Fruit fly (Drosophila melanogaster): ENCODE measurements around the gene Act5C.

Act5C gene

DNA sequence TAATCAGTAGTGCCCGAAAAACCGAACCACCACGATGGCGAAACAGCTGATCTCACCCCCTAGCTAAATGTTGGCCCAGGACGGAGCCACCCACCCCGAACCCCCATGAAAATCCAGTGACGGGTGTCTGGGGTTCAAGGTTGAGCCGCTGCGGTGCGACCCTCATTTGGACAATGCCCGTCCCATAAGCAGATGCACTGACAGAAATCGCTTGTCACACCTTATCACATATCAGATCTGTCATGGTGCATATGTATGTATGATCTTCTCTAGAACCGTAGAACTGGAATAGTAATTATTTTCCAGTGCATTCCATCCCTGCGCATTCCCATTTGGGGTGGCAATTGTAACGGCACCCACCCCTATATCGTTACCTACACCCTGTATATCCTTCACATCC lies 11.7 kb upstream of the Act5C start (continued):
- TF ChIP-seq lola (GFP tag; optimal IDR thresholded peaks at IDR 0.05): no peak
- peak; percentile 41 for TF ChIP-seq dmrt11E (tag; optimal IDR thresholded peaks at IDR 0.05)
- peak; percentile 41 for TF ChIP-seq CG4424 (GFP tag; optimal IDR thresholded peaks at IDR 0.05)
- TF ChIP-seq wek (GFP tag; optimal IDR thresholded peaks at IDR 0.05): no peak
- no peak for TF ChIP-seq Myb (GFP tag; optimal IDR thresholded peaks at IDR 0.05)
- no peak for TF ChIP-seq tll (GFP tag; optimal IDR thresholded peaks at IDR 0.05)
- TF ChIP-seq Optix (GFP tag; IDR thresholded peaks at IDR 0.05): peak; percentile 16; the same call in 1 of the 3 replicates
- TF ChIP-seq Lim3 (GFP tag; IDR thresholded peaks at IDR 0.05): no peak
- no peak for TF ChIP-seq C15 (GFP tag; IDR thresholded peaks at IDR 0.05)
- peak; percentile 17 for TF ChIP-seq phol (tag; optimal IDR thresholded peaks at IDR 0.05)
- TF ChIP-seq CG4730 (GFP tag; IDR thresholded peaks at IDR 0.05): 0 out of 2 replicates have a peak, but pooled peaks have one; percentile 21
- TF ChIP-seq CG3726 (GFP tag; IDR thresholded peaks at IDR 0.05): no peak
- no peak for TF ChIP-seq CG8944 (GFP tag; optimal IDR thresholded peaks at IDR 0.05)
- TF ChIP-seq Doc2 (GFP tag; IDR thresholded peaks at IDR 0.05): no peak
- TF ChIP-seq fu2 (GFP tag; optimal IDR thresholded peaks at IDR 0.05): no peak
- TF ChIP-seq chm (GFP tag; IDR thresholded peaks at IDR 0.05): peak; percentile 61; the same call in 1 of the 2 replicates
- TF ChIP-seq zf30C (GFP tag; optimal IDR thresholded peaks at IDR 0.05): peak; percentile 93
- no peak for TF ChIP-seq H2.0 (GFP tag; IDR thresholded peaks at IDR 0.05)
- no peak for TF ChIP-seq CG30020 (tag; optimal IDR thresholded peaks at IDR 0.05)
- TF ChIP-seq chif (GFP tag; optimal IDR thresholded peaks at IDR 0.05): peak in 1 of 2 experiments; percentile 13
- TF ChIP-seq caup (GFP tag; optimal IDR thresholded peaks at IDR 0.05; ENCODE audit: severe bottlenecking): no peak
- TF ChIP-seq Xbp1 (GFP tag; optimal IDR thresholded peaks at IDR 0.05): peak; percentile 20
- TF ChIP-seq tin (GFP tag; optimal IDR thresholded peaks at IDR 0.05): peak; percentile 43
- no peak for TF ChIP-seq CG16779 (GFP tag; IDR thresholded peaks at IDR 0.05)
- TF ChIP-seq HmgZ (tag; optimal IDR thresholded peaks at IDR 0.05): no peak
- TF ChIP-seq zfh2 (GFP tag; optimal IDR thresholded peaks at IDR 0.05): no peak
- TF ChIP-seq CG6654 (GFP tag; optimal IDR thresholded peaks at IDR 0.05): no peak
- no peak for TF ChIP-seq Abd-B (GFP tag; optimal IDR thresholded peaks at IDR 0.05)
- no peak for TF ChIP-seq ranshi (GFP tag; IDR thresholded peaks at IDR 0.05)
- peak; percentile 70; the same call in 1 of the 3 replicates for TF ChIP-seq ci (GFP tag; IDR thresholded peaks at IDR 0.05)
- TF ChIP-seq hb (GFP tag; IDR thresholded peaks at IDR 0.05; ENCODE audit: partially characterized antibody): no peak
- no peak for TF ChIP-seq CG8765 (GFP tag; IDR thresholded peaks at IDR 0.05)
- no peak for TF ChIP-seq CG10654 (GFP tag; optimal IDR thresholded peaks at IDR 0.05)
- no peak for TF ChIP-seq CG12942 (GFP tag; optimal IDR thresholded peaks at IDR 0.05)
- no peak for TF ChIP-seq Dip3 (GFP tag; optimal IDR thresholded peaks at IDR 0.05)
- no peak for TF ChIP-seq CG2202 (tag; optimal IDR thresholded peaks at IDR 0.05)
- no peak for TF ChIP-seq Fer2 (tag; optimal IDR thresholded peaks at IDR 0.05)
- no peak for TF ChIP-seq Deaf1 (tag; optimal IDR thresholded peaks at IDR 0.05)
- peak; percentile 17 for TF ChIP-seq fd96Cb (tag; optimal IDR thresholded peaks at IDR 0.05)
- no peak for TF ChIP-seq lmd (GFP tag; IDR thresholded peaks at IDR 0.05)
- TF ChIP-seq gcm2 (GFP tag; optimal IDR thresholded peaks at IDR 0.05): no peak
- no peak for TF ChIP-seq eve (GFP tag; optimal IDR thresholded peaks at IDR 0.05)
- no peak for TF ChIP-seq CG11085 (GFP tag; IDR thresholded peaks at IDR 0.05)
- no peak for TF ChIP-seq CG4707 (GFP tag; optimal IDR thresholded peaks at IDR 0.05)
- TF ChIP-seq aop (GFP tag; IDR thresholded peaks at IDR 0.05): no peak
- no peak for TF ChIP-seq CG9727 (GFP tag; optimal IDR thresholded peaks at IDR 0.05)
- no peak for TF ChIP-seq CG12155 (GFP tag; optimal IDR thresholded peaks at IDR 0.05)
- no peak for TF ChIP-seq ap (GFP tag; IDR thresholded peaks at IDR 0.05)
- TF ChIP-seq shn (GFP tag; optimal IDR thresholded peaks at IDR 0.05): no peak
- no peak for TF ChIP-seq CG31224 (GFP tag; IDR thresholded peaks at IDR 0.05)
- TF ChIP-seq nmo (GFP tag; optimal IDR thresholded peaks at IDR 0.05): peak; percentile 10
- TF ChIP-seq Sox102F (GFP tag; optimal IDR thresholded peaks at IDR 0.05): peak; percentile 24

All from whole organism, embryonic.